Fruit fly (Drosophila melanogaster): ENCODE data around the gene crq.

Gene crq

DNA sequence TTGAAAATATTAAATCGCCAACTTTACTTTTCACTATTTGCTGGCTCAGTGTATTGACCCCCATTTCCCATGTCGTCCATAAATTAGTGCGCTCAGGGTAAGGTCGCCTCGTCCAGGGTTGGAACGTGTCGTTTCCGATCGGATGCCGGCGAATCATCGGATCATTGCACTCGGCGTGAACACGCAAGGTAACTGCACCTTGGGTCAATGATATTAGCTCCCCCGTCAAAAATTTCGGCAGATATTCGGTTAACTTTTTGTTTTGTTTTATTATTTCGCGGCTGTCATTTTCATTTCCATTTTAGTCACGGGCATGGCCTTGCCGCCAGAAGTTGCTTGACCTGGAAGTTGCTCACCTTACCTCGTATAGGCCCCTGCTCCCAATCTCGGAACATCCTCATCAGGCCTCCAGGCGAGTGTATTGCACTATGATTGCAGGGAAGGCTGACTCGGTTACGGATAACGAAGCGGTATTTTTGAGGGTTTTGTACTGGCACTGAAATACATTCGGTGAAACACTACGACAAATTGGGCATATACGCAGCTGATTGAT, 35.8 kb upstream of the crq start:
- TF ChIP-seq EcR (GFP tag; optimal IDR thresholded peaks at IDR 0.05) (peak in 1 of 2 experiments; percentile 28), CG8478 (optimal IDR thresholded peaks at IDR 0.05) (no peak), Dll (optimal IDR thresholded peaks at IDR 0.05) (no peak), pan (optimal IDR thresholded peaks at IDR 0.05) (no peak), usp (GFP tag; optimal IDR thresholded peaks at IDR 0.05) (no peak), psq (optimal IDR thresholded peaks at IDR 0.05) (no peak)

DNA sequence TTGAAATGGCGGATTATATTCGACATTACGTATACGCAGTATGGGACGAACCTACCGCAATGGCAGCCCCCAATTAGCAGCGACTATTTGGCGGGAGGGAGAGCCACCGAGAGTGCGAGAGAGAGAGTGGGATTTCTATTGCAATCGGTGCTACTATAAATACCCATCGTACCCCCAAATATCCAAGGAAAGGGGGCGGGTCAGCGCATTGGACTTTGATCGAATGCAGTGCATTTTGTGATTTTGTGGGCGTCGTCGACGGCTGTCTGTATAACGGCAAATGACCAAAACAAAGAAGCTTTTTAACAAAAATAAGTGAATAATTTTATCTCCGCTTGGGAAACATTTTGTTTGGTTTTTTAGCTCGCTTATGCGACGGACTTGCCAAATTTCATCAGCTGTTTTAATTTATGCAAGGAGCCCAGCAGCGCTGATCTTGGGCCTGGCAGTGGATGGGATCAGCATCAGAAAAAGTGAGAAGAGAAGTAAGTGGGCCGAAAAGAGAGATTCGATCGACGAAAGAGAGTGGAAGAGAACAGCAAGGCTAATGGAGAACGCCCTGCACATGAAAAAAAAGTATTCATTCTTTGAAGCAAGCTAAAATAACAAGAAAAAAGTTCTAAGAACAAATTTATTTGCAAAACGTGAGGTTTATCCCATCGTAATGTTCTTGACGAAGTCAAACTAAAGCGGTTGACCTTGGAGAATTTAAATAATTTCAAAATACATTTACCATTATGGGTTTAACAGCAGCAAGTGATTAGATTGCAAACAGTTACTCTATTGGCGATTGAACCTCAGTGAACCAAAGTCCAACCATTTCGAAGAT, 35.1 kb upstream of the crq start:
- no peak for TF ChIP-seq CG8478 (optimal IDR thresholded peaks at IDR 0.05)
- TF ChIP-seq usp (GFP tag; optimal IDR thresholded peaks at IDR 0.05) = no peak

DNA sequence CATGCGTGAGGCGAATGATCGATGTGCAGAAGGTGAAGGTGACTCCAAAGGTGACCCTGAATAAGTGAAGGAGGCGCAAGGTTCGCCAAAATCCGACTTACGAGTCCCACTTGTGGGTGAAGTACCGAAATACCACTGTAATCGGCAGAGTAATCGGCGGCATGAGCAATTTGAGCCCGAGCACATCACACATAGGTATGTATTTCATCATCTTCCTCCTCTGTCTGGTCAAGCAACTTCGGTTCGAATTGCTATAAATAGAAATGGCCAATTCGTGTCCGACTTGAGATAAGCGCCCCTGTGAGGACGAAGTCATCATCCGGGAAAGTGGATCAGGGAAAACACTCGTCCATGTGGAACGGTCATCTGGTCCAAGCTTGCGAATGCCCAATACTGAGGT, 34.3 kb upstream of the crq start:
- no peak for TF ChIP-seq CG8478 (optimal IDR thresholded peaks at IDR 0.05)
- no peak for TF ChIP-seq usp (GFP tag; optimal IDR thresholded peaks at IDR 0.05)
- TF ChIP-seq psq (optimal IDR thresholded peaks at IDR 0.05) = no peak
- TF ChIP-seq pan (optimal IDR thresholded peaks at IDR 0.05) = no peak
- no peak for TF ChIP-seq Dll (optimal IDR thresholded peaks at IDR 0.05)
- TF ChIP-seq EcR (GFP tag; optimal IDR thresholded peaks at IDR 0.05) = no peak

DNA sequence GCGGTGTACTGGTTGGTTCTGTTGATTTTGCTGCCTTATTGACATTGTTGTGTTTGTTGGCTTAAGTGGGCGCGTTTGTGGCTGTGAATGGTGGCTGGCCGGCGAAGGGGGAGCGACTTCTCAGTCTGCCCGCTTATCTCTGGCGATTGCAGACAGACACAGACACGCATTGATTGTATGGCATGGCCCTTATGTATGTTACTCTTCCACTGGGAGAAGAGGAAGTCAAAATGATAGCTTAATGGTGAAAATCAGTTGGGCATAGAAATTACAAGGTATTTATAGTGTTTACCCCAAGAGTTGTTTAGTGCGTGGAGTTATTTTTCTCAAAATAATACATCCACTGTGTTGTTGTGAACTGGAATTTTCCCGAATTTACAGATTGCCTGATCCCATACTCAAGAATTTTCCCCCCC, 33.0 kb upstream of the crq start:
- TF ChIP-seq usp (GFP tag; optimal IDR thresholded peaks at IDR 0.05) = no peak

DNA sequence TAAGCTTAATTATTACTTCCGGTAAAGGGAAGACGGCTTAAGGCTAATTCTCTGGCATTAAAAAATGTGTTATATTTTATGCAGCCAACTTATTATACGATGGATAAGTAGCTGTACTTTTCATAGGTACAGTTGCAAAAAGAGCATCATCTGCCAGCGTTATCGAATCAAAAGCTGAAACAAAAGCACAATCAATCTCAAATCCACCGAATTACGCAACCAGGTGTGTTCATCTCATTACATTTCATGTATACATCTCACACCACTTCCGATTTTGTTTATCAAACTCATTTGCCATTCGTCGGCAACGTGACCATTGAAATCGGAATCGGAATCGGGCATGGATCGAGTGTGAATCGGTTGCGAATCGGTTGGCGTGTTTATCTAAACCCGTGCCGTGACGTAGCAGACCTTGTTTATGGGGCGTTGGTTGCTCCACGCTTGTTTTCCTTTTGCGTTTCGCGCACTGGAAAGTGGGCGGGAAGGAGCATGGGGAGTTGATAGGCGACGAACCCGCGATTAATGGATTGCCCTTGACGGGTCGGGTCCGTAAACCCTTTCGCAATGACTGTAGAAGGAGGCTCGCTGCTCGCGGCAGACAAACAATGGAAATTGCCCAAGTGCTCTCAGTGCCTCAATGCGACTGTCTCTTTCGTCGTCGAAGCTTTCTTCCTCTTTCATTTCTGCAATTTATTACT, 32.5 kb upstream of the crq start:
- TF ChIP-seq EcR (GFP tag; optimal IDR thresholded peaks at IDR 0.05) (no peak), psq (optimal IDR thresholded peaks at IDR 0.05) (no peak), pan (optimal IDR thresholded peaks at IDR 0.05) (no peak), usp (GFP tag; optimal IDR thresholded peaks at IDR 0.05) (no peak), Dll (optimal IDR thresholded peaks at IDR 0.05) (no peak), CG8478 (optimal IDR thresholded peaks at IDR 0.05) (no peak)

DNA sequence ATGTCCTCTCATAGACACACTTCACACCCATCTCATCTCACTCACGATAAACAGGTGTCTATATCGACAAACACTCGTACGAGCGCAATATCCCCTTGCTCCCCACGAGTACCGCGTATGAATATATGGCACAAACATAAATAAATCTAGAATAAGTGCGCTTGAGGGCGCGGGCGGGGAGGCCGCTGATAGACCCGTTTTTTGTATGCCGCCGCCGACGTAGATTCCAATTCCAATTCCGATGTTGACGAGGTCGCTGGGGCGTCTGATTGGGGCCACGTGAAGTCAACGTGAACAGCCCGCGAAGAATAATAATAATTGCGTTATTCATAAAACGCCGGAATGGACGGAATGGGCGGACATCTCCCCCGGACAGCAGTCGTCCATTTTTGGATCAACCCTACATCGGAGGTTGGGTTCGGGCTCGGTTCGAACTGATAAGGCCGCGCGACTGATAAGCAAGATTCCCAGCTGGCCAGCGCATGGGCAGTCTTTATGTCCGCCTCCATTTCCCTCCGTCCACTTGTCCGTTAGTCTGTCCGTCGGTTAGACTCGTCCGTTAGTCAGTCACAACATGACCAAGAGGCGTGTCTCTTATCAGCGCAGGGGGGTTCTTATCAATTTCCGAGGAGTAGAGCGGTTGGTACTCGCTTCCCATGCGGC, 31.6 kb upstream of the crq start:
- no peak for TF ChIP-seq usp (GFP tag; optimal IDR thresholded peaks at IDR 0.05)
- TF ChIP-seq Dll (optimal IDR thresholded peaks at IDR 0.05) = no peak
- TF ChIP-seq psq (optimal IDR thresholded peaks at IDR 0.05) = no peak
- no peak for TF ChIP-seq pan (optimal IDR thresholded peaks at IDR 0.05)
- TF ChIP-seq CG8478 (optimal IDR thresholded peaks at IDR 0.05) = no peak
- TF ChIP-seq EcR (GFP tag; optimal IDR thresholded peaks at IDR 0.05) = no peak

DNA sequence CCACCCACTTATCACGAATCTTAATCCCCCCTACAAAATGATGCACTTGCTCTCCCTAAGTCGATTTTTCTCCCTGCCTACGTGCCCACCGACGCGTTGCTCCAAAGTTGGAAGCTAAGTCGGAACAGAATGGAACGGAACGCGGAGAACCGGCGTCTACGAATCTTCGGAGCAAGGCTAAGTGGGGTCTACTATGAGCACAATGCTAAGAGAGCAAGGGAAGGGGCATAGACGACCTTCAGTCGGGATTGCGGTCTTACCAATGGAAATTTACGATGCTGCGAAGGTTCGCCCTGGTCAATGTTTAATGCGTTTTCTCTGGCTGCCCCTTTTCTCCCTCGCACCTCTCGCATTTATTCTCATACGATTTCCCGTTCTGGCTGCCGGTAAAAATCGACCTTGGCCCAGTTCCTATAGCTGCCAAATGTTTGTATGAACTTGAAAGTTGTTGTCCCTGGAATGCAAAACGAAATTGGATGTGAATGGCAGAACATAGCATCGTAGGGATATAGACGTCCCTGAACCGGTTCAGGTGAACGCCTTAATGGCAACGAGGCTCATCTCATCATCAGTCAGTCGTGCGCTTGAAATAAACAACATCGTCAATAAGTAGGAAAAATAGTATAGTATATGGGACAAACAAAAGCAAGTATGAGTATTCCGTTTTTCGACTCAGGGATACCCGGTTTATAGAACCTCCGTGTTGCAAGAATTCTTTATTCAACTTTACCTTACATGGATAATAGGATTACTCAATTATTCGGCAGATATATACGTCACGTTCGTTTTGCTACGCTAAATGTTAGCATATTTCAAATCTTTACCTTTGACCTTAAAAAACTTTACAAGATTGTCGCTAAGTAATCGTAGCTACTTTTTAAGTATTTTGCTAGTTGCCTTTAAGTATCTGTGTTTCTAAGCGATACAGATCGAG, 30.8 kb upstream of the crq start:
- no peak for TF ChIP-seq pan (optimal IDR thresholded peaks at IDR 0.05)
- no peak for TF ChIP-seq usp (GFP tag; optimal IDR thresholded peaks at IDR 0.05)
- no peak for TF ChIP-seq EcR (GFP tag; optimal IDR thresholded peaks at IDR 0.05)
- TF ChIP-seq CG8478 (optimal IDR thresholded peaks at IDR 0.05) = no peak
- no peak for TF ChIP-seq Dll (optimal IDR thresholded peaks at IDR 0.05)
- no peak for TF ChIP-seq psq (optimal IDR thresholded peaks at IDR 0.05)

DNA sequence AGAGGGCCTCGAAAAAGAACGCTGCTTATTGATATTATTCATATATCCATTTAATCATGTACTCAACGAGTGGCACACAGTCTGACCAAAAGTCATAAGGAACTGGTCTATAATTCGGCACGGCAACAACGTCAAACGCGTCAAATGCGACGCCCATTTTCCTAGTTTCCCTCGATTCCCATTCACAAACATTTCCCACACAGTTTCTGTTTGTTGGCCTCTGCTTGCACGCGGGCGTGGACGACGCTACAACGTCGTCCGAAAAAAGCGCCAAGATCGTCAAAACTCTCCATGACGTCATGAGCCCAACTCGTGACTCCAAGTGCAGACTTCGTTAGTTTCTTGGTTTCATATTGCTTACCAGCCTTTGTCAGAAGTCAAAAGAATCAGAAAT, 29.6 kb upstream of the crq start:
- TF ChIP-seq EcR (GFP tag; optimal IDR thresholded peaks at IDR 0.05) (no peak), CG8478 (optimal IDR thresholded peaks at IDR 0.05) (no peak), Dll (optimal IDR thresholded peaks at IDR 0.05) (no peak), pan (optimal IDR thresholded peaks at IDR 0.05) (no peak), usp (GFP tag; optimal IDR thresholded peaks at IDR 0.05) (no peak), psq (optimal IDR thresholded peaks at IDR 0.05) (no peak)

DNA sequence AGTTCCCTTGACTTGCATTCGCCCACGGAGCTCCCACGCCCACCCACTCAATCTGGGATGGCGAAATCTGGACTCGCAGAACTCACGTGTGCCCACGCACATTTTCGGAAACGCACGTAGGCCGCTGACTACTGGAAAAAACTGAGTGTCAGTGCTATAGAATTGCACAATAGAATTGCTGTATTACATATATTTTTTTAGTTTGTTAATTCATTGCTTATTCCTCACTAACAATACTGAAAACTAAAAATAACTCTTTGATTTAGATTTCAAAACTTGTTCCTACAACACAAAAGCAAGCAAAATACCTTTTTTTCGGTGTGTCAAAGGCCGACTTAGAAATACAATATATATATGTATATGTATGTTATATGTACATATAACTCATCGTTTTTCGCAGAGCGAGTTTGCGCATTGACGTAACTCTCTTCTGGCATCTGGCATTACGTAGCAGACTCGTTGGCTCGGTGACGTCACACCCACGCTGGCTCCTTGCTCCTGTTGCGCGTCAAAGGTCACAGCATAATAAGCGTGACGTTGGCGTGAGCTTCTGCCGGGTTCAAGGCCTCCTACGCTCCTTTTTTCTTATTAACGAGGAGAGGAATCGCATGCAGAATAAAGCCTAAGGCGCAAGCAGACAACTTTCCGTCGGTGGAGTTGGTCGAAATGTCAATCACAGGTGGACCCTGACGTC, 29.1 kb upstream of the crq start:
- TF ChIP-seq CG8478 (optimal IDR thresholded peaks at IDR 0.05) = no peak
- TF ChIP-seq EcR (GFP tag; optimal IDR thresholded peaks at IDR 0.05) = no peak
- TF ChIP-seq Dll (optimal IDR thresholded peaks at IDR 0.05) = no peak
- TF ChIP-seq psq (optimal IDR thresholded peaks at IDR 0.05) = no peak
- TF ChIP-seq pan (optimal IDR thresholded peaks at IDR 0.05) = no peak
- no peak for TF ChIP-seq usp (GFP tag; optimal IDR thresholded peaks at IDR 0.05)

DNA sequence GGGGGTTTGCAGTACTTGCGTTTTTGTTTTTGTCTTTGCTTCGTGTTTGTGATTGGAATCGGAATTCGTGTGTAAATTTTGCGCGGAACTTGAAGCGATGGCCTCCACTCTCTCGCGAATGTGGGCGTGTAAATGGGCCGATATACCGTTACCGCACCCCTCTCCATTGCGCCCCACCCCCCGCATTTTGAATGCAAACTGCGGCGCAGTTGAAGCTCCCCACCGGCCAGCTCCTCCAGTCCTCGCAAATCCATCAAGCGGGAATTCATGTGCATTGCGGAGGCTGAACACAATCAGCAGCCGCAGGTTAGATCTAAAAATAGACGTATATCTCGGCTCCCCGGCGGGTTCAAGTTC, 28.6 kb upstream of the crq start:
- TF ChIP-seq usp (GFP tag; optimal IDR thresholded peaks at IDR 0.05) = no peak
- TF ChIP-seq Dll (optimal IDR thresholded peaks at IDR 0.05) = peak; percentile 23
- no peak for TF ChIP-seq pan (optimal IDR thresholded peaks at IDR 0.05)
- TF ChIP-seq psq (optimal IDR thresholded peaks at IDR 0.05) = no peak
- TF ChIP-seq EcR (GFP tag; optimal IDR thresholded peaks at IDR 0.05) = no peak
- TF ChIP-seq CG8478 (optimal IDR thresholded peaks at IDR 0.05) = no peak
